Worm (Caenorhabditis elegans) whole organism, midembryonic: Measurements from ENCODE around the gene tank-1.

ENCODE experiments used
- T22C8.4 ChIP-seq: fragments of 200-800 bp; sonication (Bioruptor generic); IDR thresholded peaks from 2 replicates; pipeline ENCODE4 v1.3.6; 2022; ENCODE audit warnings: missing genetic modification characterization, missing compliant biosample characterization
- cog-1 ChIP-seq: sonication (generic microtip); optimal IDR thresholded peaks from 2 replicates; lab custom pipeline; 2016; ENCODE audit warnings: missing genetic modification characterization, missing compliant biosample characterization
- flt-1 ChIP-seq: fragments of 200-800 bp; sonication (Bioruptor generic); IDR thresholded peaks from 2 replicates; pipeline ENCODE4 v1.3.6; 2022; ENCODE audit warnings: missing genetic modification characterization, missing compliant biosample characterization
- klf-2 ChIP-seq: fragments of 200-800 bp; sonication (Bioruptor generic); conservative IDR thresholded peaks from 2 replicates; pipeline ENCODE4 v1.3.6; 2022; ENCODE audit warnings: missing genetic modification reagents, missing genetic modification characterization, missing compliant biosample characterization
- med-1 ChIP-seq: sonication (generic microtip); optimal IDR thresholded peaks from 2 replicates; lab custom pipeline; 2017; ENCODE audit warnings: missing genetic modification characterization, mild to moderate bottlenecking, missing compliant biosample characterization, antibody characterized with exemption, missing genetic modification reagents; ENCODE audit not compliant: insufficient read depth
- ref-1 ChIP-seq: fragments of 200-800 bp; sonication (Bioruptor generic); conservative IDR thresholded peaks from 2 replicates; pipeline ENCODE4 v1.3.6; 2022; ENCODE audit warnings: missing genetic modification reagents, missing genetic modification characterization, missing compliant biosample characterization
- tab-1 ChIP-seq: fragments of 200-800 bp; sonication (Bioruptor generic); IDR thresholded peaks from 2 replicates; pipeline ENCODE4 v1.3.6; 2022; ENCODE audit warnings: missing genetic modification characterization, missing compliant biosample characterization
- ztf-23 ChIP-seq: fragments of 200-800 bp; sonication (Bioruptor generic); IDR thresholded peaks from 2 replicates; pipeline ENCODE4 v1.3.6; 2022; ENCODE audit warnings: missing genetic modification reagents, missing genetic modification characterization, missing compliant biosample characterization
- ztf-29 ChIP-seq: fragments of 200-800 bp; sonication (Bioruptor generic); IDR thresholded peaks from 2 replicates; pipeline ENCODE4 v1.3.6; 2022; ENCODE audit warnings: missing genetic modification reagents, missing genetic modification characterization, missing compliant biosample characterization

tank-1 gene

ce11 chrV:1285657-1286123 is at the start of gene tank-1:
Gene tank-1, minus strand, starts transcription at chrV:1285707.
- no peak for TF ChIP-seq cog-1 (tag; lab: Kevin White, UChicago)
- no peak for TF ChIP-seq tab-1 (GFP tag; lab: Robert Waterston, UW)
- TF ChIP-seq klf-2: no peak
- no peak for TF ChIP-seq flt-1 (GFP tag; lab: Robert Waterston, UW)
- no peak for TF ChIP-seq T22C8.4 (GFP tag; lab: Robert Waterston, UW)
- TF ChIP-seq ref-1 (GFP tag; lab: Robert Waterston, UW): no peak
- TF ChIP-seq ztf-29 (GFP tag; lab: Robert Waterston, UW): no peak
- no peak for TF ChIP-seq med-1 (GFP tag; lab: Kevin White, UChicago)
- TF ChIP-seq ztf-23: no peak

ce11 chrV:1327317-1327716 is 41.8 kb upstream of the tank-1 start:
- TF ChIP-seq T22C8.4 (GFP tag; lab: Robert Waterston, UW) (no peak), ztf-23 (no peak), klf-2 (no peak), med-1 (GFP tag; lab: Kevin White, UChicago) (no peak)

ce11 chrV:1326067-1326466 is 40.6 kb upstream of the tank-1 start:
- TF ChIP-seq ztf-23 (no peak), klf-2 (no peak), T22C8.4 (GFP tag; lab: Robert Waterston, UW) (no peak), med-1 (GFP tag; lab: Kevin White, UChicago) (no peak), tab-1 (GFP tag; lab: Robert Waterston, UW) (no peak), flt-1 (GFP tag; lab: Robert Waterston, UW) (no peak), ztf-29 (GFP tag; lab: Robert Waterston, UW) (no peak), ref-1 (GFP tag; lab: Robert Waterston, UW) (no peak), cog-1 (tag; lab: Kevin White, UChicago) (no peak)

- TF ChIP-seq med-1 (GFP tag; lab: Kevin White, UChicago): no peak
- TF ChIP-seq T22C8.4 (GFP tag; lab: Robert Waterston, UW): no peak
- no peak for TF ChIP-seq ztf-29 (GFP tag; lab: Robert Waterston, UW)
- no peak for TF ChIP-seq ref-1 (GFP tag; lab: Robert Waterston, UW)
- no peak for TF ChIP-seq cog-1 (tag; lab: Kevin White, UChicago)
- TF ChIP-seq tab-1 (GFP tag; lab: Robert Waterston, UW): no peak
- TF ChIP-seq ztf-23: no peak
- TF ChIP-seq klf-2: no peak
- TF ChIP-seq flt-1 (GFP tag; lab: Robert Waterston, UW): no peak
These were observed 36.3 kb upstream of the tank-1 start for ce11 chrV:1321776-1322175.

ce11 chrV:1317869-1318354 is 32.4 kb upstream of the tank-1 start, which contains the start of gene F16B3.3:
Gene F16B3.3, minus strand, starts transcription at chrV:1317919.
- TF ChIP-seq ztf-23: no peak
- no peak for TF ChIP-seq T22C8.4 (GFP tag; lab: Robert Waterston, UW)
- TF ChIP-seq cog-1 (tag; lab: Kevin White, UChicago): no peak
- no peak for TF ChIP-seq tab-1 (GFP tag; lab: Robert Waterston, UW)
- TF ChIP-seq flt-1 (GFP tag; lab: Robert Waterston, UW): no peak
- TF ChIP-seq klf-2: no peak
- TF ChIP-seq ztf-29 (GFP tag; lab: Robert Waterston, UW): no peak
- TF ChIP-seq med-1 (GFP tag; lab: Kevin White, UChicago): no peak
- no peak for TF ChIP-seq ref-1 (GFP tag; lab: Robert Waterston, UW)

ce11 chrV:1314819-1315218 is 29.3 kb upstream of the tank-1 start, which contains the start of gene F16B3.2:
Gene F16B3.2, plus strand, starts transcription at chrV:1315119.
- TF ChIP-seq klf-2: no peak
- no peak for TF ChIP-seq T22C8.4 (GFP tag; lab: Robert Waterston, UW)
- TF ChIP-seq cog-1 (tag; lab: Kevin White, UChicago): no peak
- TF ChIP-seq ztf-29 (GFP tag; lab: Robert Waterston, UW): no peak
- no peak for TF ChIP-seq med-1 (GFP tag; lab: Kevin White, UChicago)
- TF ChIP-seq ref-1 (GFP tag; lab: Robert Waterston, UW): no peak
- TF ChIP-seq tab-1 (GFP tag; lab: Robert Waterston, UW): no peak
- no peak for TF ChIP-seq ztf-23
- TF ChIP-seq flt-1 (GFP tag; lab: Robert Waterston, UW): no peak

- no peak for TF ChIP-seq ref-1 (GFP tag; lab: Robert Waterston, UW)
- TF ChIP-seq cog-1 (tag; lab: Kevin White, UChicago): no peak
These were observed 27.8 kb upstream of the tank-1 start for ce11 chrV:1313274-1313673.

ce11 chrV:1307730-1308129 is 22.2 kb upstream of the tank-1 start:
- TF ChIP-seq med-1 (GFP tag; lab: Kevin White, UChicago) (no peak), T22C8.4 (GFP tag; lab: Robert Waterston, UW) (no peak), cog-1 (tag; lab: Kevin White, UChicago) (no peak), flt-1 (GFP tag; lab: Robert Waterston, UW) (no peak), klf-2 (no peak), ztf-29 (GFP tag; lab: Robert Waterston, UW) (no peak)

ce11 chrV:1305846-1306245 is 20.3 kb upstream of the tank-1 start:
- peak; percentile 60; the same call in 1 of the 2 replicates for TF ChIP-seq ztf-29 (GFP tag; lab: Robert Waterston, UW)
- TF ChIP-seq ref-1 (GFP tag; lab: Robert Waterston, UW): no peak

- no peak for TF ChIP-seq tab-1 (GFP tag; lab: Robert Waterston, UW)
These were observed 16.6 kb upstream of the tank-1 start for ce11 chrV:1302090-1302489.
